Fruit fly (Drosophila melanogaster): ENCODE results near the gene fz2.

Gene fz2

dm6 chr3L:19092125-19093058 lies 142.8 kb downstream of the fz2 start, which contains the start of gene MESR6 (continued):
- TF ChIP-seq CG14860 (GFP tag; IDR thresholded peaks at IDR 0.05; ENCODE audit: partially characterized antibody) (peak; percentile 42), CG1233 (GFP tag; optimal IDR thresholded peaks at IDR 0.05) (no peak), al (GFP tag; IDR thresholded peaks at IDR 0.05) (no peak), dysf (GFP tag; IDR thresholded peaks at IDR 0.05) (no peak; the same call in 2 of the 3 replicates), cas (GFP tag; IDR thresholded peaks at IDR 0.05) (no peak), D (optimal IDR thresholded peaks at IDR 0.05) (peak; percentile 14), D (GFP tag; optimal IDR thresholded peaks at IDR 0.05) (no peak), CG18262 (tag; optimal IDR thresholded peaks at IDR 0.05) (peak; percentile 40), grau (tag; optimal IDR thresholded peaks at IDR 0.05) (peak; percentile 39), Oli (tag; optimal IDR thresholded peaks at IDR 0.05) (peak; percentile 17), salm (tag; optimal IDR thresholded peaks at IDR 0.05) (no peak), Trl (optimal IDR thresholded peaks at IDR 0.05) (no peak), Trl (GFP tag; optimal IDR thresholded peaks at IDR 0.05) (no peak), hkb (optimal IDR thresholded peaks at IDR 0.05) (no peak), hkb (GFP tag; IDR thresholded peaks at IDR 0.05) (peak; percentile 64), fd96Cb (tag; optimal IDR thresholded peaks at IDR 0.05) (no peak), Usf (GFP tag; optimal IDR thresholded peaks at IDR 0.05) (no peak), CG8089 (GFP tag; optimal IDR thresholded peaks at IDR 0.05) (no peak), prd (optimal IDR thresholded peaks at IDR 0.05) (no peak), prd (GFP tag; IDR thresholded peaks at IDR 0.05) (peak; percentile 32; the same call in 1 of the 3 replicates), hth (optimal IDR thresholded peaks at IDR 0.05) (no peak), CG6854 (GFP tag; optimal IDR thresholded peaks at IDR 0.05) (no peak), cwo (GFP tag; optimal IDR thresholded peaks at IDR 0.05) (no peak), CG4707 (GFP tag; optimal IDR thresholded peaks at IDR 0.05) (no peak), CG5953 (GFP tag; IDR thresholded peaks at IDR 0.05) (no peak), CG2678 (tag; optimal IDR thresholded peaks at IDR 0.05) (peak; percentile 33), D19A (tag; optimal IDR thresholded peaks at IDR 0.05) (peak; percentile 89), CG8944 (GFP tag; optimal IDR thresholded peaks at IDR 0.05) (no peak), CG6813 (GFP tag; optimal IDR thresholded peaks at IDR 0.05) (no peak), CG31388 (GFP tag; optimal IDR thresholded peaks at IDR 0.05) (no peak), fd64A (GFP tag; optimal IDR thresholded peaks at IDR 0.05) (no peak), pum (GFP tag; optimal IDR thresholded peaks at IDR 0.05) (no peak), CrebB (tag; optimal IDR thresholded peaks at IDR 0.05) (no peak), CG12659 (GFP tag; optimal IDR thresholded peaks at IDR 0.05) (peak; percentile 61), CG12071 (GFP tag; optimal IDR thresholded peaks at IDR 0.05) (no peak), odd (GFP tag; optimal IDR thresholded peaks at IDR 0.05) (no peak), ftz-f1 (GFP tag; optimal IDR thresholded peaks at IDR 0.05) (peak; percentile 16), tio (GFP tag; optimal IDR thresholded peaks at IDR 0.05) (no peak), Atf3 (GFP tag; optimal IDR thresholded peaks at IDR 0.05) (no peak), sc (optimal IDR thresholded peaks at IDR 0.05) (no peak), sc (GFP tag; optimal IDR thresholded peaks at IDR 0.05) (no peak), CG6272 (GFP tag; IDR thresholded peaks at IDR 0.05) (no peak), Ada2b (GFP tag; IDR thresholded peaks at IDR 0.05) (no peak), CG33213 (GFP tag; optimal IDR thresholded peaks at IDR 0.05) (peak; percentile 35), HHEX (GFP tag; optimal IDR thresholded peaks at IDR 0.05) (peak; percentile 37), CG5180 (GFP tag; optimal IDR thresholded peaks at IDR 0.05) (no peak), zen (tag; optimal IDR thresholded peaks at IDR 0.05) (peak; percentile 29), CG10366 (GFP tag; IDR thresholded peaks at IDR 0.05) (no peak; the same call in 1 of the 2 replicates), gsb (GFP tag; IDR thresholded peaks at IDR 0.05) (no peak), vnd (GFP tag; IDR thresholded peaks at IDR 0.05; ENCODE audit: partially characterized antibody) (peak; percentile 49; the same call in 2 of the 3 replicates)
